Worm (Caenorhabditis elegans): Measurements from ENCODE around the gene F43C11.1.

The F43C11.1 gene

DNA sequence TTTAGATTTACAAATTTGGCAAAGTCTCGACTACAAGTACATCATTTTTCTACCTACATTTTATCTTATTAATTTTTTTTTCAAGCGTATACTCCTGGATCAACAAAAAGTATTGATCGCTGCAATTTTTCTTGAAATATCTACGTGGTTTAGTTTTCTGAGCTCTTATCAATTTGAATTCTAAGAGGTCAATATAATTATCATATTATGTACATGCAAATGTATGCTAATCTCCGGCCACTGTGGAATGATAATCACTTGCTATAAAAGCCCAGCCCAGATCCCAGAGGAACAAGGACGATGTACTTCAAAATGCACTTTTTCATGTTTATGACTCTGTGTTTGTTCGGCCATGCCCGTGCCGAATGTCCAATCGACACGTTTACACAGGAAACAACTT, at the start of gene F43C11.1:
Gene F43C11.1, plus strand, starts transcription at position 301 of the 400 bp plus-strand sequence.
- TF ChIP-seq zag-1 (tag; optimal IDR thresholded peaks at IDR 0.05), result no peak

DNA sequence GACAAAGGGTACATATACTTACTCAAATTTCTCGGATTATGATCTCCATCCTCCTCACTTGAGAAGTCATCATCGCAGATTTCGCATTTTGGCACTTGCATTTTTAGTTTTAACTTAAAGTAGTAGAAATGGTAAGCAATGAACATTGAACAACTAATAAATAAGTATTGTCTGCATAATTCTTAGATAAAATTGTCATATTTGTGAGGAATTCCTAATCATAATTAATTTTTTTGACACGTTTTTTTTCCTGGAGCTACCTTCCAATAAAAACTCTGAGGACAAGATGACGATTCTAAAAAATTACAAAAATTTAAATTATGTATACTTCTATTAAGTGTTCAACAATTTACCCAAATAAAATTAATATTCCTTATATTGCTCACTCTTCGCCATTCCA, 44.1 kb upstream of the F43C11.1 start, which contains the start of the genes trim-21 and B0281.1:
Gene trim-21, minus strand, starts transcription at position 101 of the 400 bp plus-strand sequence.
Gene B0281.1, plus strand, starts transcription at position 321 of the 400 bp plus-strand sequence.
- no peak for TF ChIP-seq grh-1 (GFP tag; IDR thresholded peaks at IDR 0.05)
- TF ChIP-seq lsy-2 (tag; optimal IDR thresholded peaks at IDR 0.05), result no peak
- no peak for TF ChIP-seq mep-1 (tag; optimal IDR thresholded peaks at IDR 0.05)
- no peak for TF ChIP-seq elt-3 (tag; optimal IDR thresholded peaks at IDR 0.05)
- TF ChIP-seq mdl-1 (tag; optimal IDR thresholded peaks at IDR 0.05), result no peak

DNA sequence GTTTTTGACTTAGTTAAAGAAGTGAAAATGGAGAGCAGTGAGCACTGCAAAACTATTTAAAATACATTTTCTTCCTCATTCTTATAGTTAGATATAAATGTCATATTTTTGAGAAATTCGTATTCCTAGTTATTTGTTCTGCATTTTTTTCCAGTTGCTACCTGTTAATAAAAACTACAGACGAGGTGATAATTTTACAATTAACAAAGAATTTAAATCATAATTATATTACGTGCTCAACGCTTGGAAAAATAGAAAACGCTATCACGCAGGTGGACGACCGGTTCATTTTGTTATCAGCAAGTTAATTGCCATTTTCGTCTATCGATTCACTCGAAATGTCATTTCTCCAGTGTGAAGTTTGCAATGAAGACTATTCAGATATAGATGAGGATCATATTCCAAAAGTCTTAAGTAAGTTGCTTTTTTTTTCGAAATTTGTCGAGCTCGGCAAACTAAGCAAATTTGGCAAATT, 39.0 kb upstream of the F43C11.1 start, which contains the start of the genes ZK1240.5 and ZK1240.9:
Gene ZK1240.5, minus strand, starts transcription at position 51 of the 475 bp plus-strand sequence.
Gene ZK1240.9, plus strand, starts transcription at position 307 of the 475 bp plus-strand sequence.
- no peak for TF ChIP-seq C04F5.9 (tag; optimal IDR thresholded peaks at IDR 0.05)
- no peak for TF ChIP-seq nhr-11 (tag; optimal IDR thresholded peaks at IDR 0.05)
- TF ChIP-seq unc-130 (tag; optimal IDR thresholded peaks at IDR 0.05), result no peak
- TF ChIP-seq vab-15 (tag; optimal IDR thresholded peaks at IDR 0.05), result no peak
- peak; percentile 35 for TF ChIP-seq elt-2 (tag; optimal IDR thresholded peaks at IDR 0.05)
- TF ChIP-seq nhr-20 (tag; optimal IDR thresholded peaks at IDR 0.05), result no peak
- no peak for TF ChIP-seq unc-98 (GFP tag; IDR thresholded peaks at IDR 0.05)
- no peak for TF ChIP-seq alr-1 (tag; optimal IDR thresholded peaks at IDR 0.05; ENCODE audit: borderline replicate concordance)
- no peak for TF ChIP-seq tbx-2 (tag; optimal IDR thresholded peaks at IDR 0.05)
- TF ChIP-seq snu-23 (GFP tag; optimal IDR thresholded peaks at IDR 0.05), result no peak
- TF ChIP-seq efl-3 (GFP tag; optimal IDR thresholded peaks at IDR 0.05), result no peak
- no peak for TF ChIP-seq C16A3.4 (tag; optimal IDR thresholded peaks at IDR 0.05)
- TF ChIP-seq aha-1 (tag; optimal IDR thresholded peaks at IDR 0.05), result no peak
- no peak for TF ChIP-seq ceh-90 (tag; optimal IDR thresholded peaks at IDR 0.05)
- TF ChIP-seq efl-1 (optimal IDR thresholded peaks at IDR 0.05), result no peak
- peak in 1 of 2 experiments; percentile 79 for TF ChIP-seq efl-1 (GFP tag; optimal IDR thresholded peaks at IDR 0.05 in 1 of 2)

DNA sequence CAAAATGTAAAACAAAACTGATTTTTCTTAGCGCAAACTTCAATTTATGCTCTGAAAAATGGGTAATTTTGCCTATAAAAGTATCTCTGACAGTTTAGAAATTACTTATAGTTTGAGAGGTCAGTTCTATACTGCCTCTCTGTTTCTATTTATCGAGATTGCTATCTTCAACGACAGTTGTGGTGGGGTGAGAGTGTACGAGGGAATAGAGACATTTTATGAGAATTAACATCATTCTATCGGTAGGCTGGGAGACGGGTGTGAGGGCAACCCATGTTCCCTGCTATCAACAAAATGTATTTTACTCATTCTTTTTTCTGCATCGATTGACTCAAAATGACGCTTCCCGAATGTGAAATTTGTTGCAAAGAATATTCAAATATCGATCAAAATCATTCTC, 36.8 kb upstream of the F43C11.1 start, which contains the start of gene ZK1240.3:
Gene ZK1240.3, plus strand, starts transcription at position 238 of the 400 bp plus-strand sequence.
- TF ChIP-seq unc-86 (tag; optimal IDR thresholded peaks at IDR 0.05), result no peak
- TF ChIP-seq aly-2 (tag; optimal IDR thresholded peaks at IDR 0.05), result no peak
- TF ChIP-seq fkh-4 (tag; optimal IDR thresholded peaks at IDR 0.05; ENCODE audit: borderline replicate concordance), result no peak
- peak; percentile 30 for TF ChIP-seq elt-2 (tag; optimal IDR thresholded peaks at IDR 0.05)

DNA sequence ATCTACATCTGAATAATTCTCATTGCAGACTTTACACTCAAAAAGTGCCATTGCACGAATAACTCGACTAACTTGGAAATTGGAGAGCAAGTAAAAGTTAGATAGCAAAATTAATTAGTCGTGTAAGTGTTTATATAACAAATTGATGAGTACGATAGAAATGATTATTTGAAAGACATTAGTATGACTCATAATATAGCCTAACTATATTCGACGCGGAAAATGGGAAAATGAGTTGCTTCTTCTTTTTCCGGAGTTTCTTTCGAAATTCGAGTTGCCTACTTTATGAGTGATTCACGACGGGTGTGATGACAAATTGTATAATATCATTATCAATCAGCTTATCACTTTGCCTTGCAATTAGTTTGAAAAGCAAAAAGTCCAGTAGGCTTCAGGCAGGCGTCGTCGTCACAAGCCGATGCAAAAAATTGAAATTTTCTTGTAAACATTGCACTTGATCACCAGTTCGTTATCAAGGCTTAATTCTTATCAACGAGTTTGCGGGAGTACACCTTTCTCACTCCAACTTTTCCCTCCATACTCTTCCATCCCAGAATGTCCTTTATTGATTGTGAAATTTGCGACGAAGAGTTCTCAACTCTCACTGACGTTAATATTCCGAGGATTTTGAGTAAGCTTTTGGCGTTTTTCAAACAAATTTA, 33.9 kb upstream of the F43C11.1 start, which contains the start of the genes ZK1240.6 and ZK1240.2:
Gene ZK1240.6, minus strand, starts transcription at position 51 of the 662 bp plus-strand sequence.
Gene ZK1240.2, plus strand, starts transcription at position 520 of the 662 bp plus-strand sequence.
- TF ChIP-seq hlh-4 (tag; optimal IDR thresholded peaks at IDR 0.05) (no peak), pqm-1 (tag; optimal IDR thresholded peaks at IDR 0.05) (peak; percentile 49), elt-2 (tag; optimal IDR thresholded peaks at IDR 0.05) (peak; percentile 74)

DNA sequence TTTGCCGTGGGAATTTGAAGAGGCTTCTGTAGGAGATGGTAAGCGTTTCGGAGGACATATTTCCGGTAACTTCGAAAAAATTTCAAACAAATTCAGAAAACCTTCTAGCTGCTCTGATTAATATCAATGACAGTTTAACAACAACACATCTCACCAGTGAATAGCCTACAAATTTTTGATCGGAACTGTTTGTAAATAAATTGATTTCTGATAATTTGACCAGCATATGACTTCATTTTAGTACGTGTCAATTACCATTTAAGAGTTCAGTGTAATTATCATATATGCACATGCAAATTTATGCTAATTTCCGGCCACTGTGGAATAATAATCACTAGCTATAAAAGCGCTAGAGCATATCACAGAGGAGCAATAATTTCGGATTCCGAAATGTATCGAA, 31.9 kb upstream of the F43C11.1 start, which contains the start of gene ZK1240.11:
Gene ZK1240.11, plus strand, starts transcription at position 301 of the 400 bp plus-strand sequence.
- TF ChIP-seq grh-1 (GFP tag; IDR thresholded peaks at IDR 0.05), result no peak
- TF ChIP-seq efl-1 (optimal IDR thresholded peaks at IDR 0.05), result no peak
- peak in 1 of 2 experiments; percentile 25 for TF ChIP-seq efl-1 (GFP tag; optimal IDR thresholded peaks at IDR 0.05 in 1 of 2)

DNA sequence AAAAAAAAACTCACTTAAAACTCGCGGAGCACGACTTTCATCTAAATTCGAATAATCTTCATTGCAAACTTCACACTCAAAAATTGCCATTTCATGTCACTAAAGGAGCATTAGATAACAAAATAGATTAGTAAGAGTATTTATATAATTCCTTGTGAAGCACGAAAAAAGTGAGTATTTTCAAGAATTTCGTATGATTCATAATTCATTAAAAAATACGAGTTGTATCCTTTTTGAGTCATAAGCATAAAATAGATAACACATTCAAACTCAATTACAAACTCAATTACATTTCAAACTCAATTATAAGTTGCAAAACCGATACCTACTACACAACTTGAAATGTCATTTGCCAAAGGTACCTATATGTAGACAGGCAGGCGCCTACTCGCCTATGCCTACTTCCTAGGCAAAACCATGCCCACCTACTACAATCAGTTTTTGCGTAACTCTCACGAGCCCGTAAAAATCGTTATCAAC, 27.9 kb upstream of the F43C11.1 start, which contains the start of the genes ZK1240.8 and ZK1240.1:
Gene ZK1240.8, minus strand, starts transcription at position 101 of the 480 bp plus-strand sequence.
Gene ZK1240.1, plus strand, starts transcription at position 430 of the 480 bp plus-strand sequence.
- peak; percentile 5 for TF ChIP-seq elt-2 (tag; optimal IDR thresholded peaks at IDR 0.05)
- TF ChIP-seq tlp-1 (tag; optimal IDR thresholded peaks at IDR 0.05), result no peak
